Fruit fly (Drosophila melanogaster) whole organism, embryonic: ENCODE measurements around the gene Ak3.

Source experiments
- BEAF-32 ChIP-seq: fragments of 200-800 bp; sonication (Bioruptor generic); optimal IDR thresholded peaks from 3 replicates; lab custom pipeline; 2017; ENCODE audit warnings: missing biosample characterization, missing genetic modification characterization, mild to moderate bottlenecking, moderate library complexity, missing genetic modification reagents
- Bteb2 ChIP-seq: fragments of 200-800 bp; sonication (Bioruptor generic); optimal IDR thresholded peaks from 2 replicates; lab custom pipeline; 2016; ENCODE audit warnings: missing biosample characterization, missing genetic modification characterization
- CG10366 ChIP-seq: fragments of 200-800 bp; sonication (Bioruptor generic); IDR thresholded peaks from 2 replicates; pipeline ENCODE4 v1.3.6; 2022; ENCODE audit warnings: missing biosample characterization, missing genetic modification characterization
- CG10543 ChIP-seq: fragments of 200-800 bp; sonication (Bioruptor generic); optimal IDR thresholded peaks from 3 replicates; lab custom pipeline; 2017; ENCODE audit warnings: missing biosample characterization, mild to moderate bottlenecking, missing genetic modification characterization, moderate library complexity
- CG10565 ChIP-seq: fragments of 200-800 bp; sonication (Bioruptor generic); optimal IDR thresholded peaks from 3 replicates; lab custom pipeline; 2016; ENCODE audit warnings: missing biosample characterization, mild to moderate bottlenecking, missing genetic modification characterization
- CG10959 ChIP-seq: fragments of 200-800 bp; sonication (Bioruptor generic); IDR thresholded peaks from 2 replicates; pipeline ENCODE4 v1.3.6; 2022; ENCODE audit warnings: missing biosample characterization, missing genetic modification characterization
- CG12942 ChIP-seq: fragments of 200-800 bp; sonication (Bioruptor generic); optimal IDR thresholded peaks from 3 replicates; lab custom pipeline; 2016; ENCODE audit warnings: missing biosample characterization, missing genetic modification characterization
- CG18262 ChIP-seq: fragments of 200-800 bp; optimal IDR thresholded peaks from 3 replicates; lab custom pipeline; 2019; ENCODE audit warnings: missing biosample characterization, mild to moderate bottlenecking, missing genetic modification characterization, moderate library complexity
- CG18476 ChIP-seq: fragments of 200-800 bp; sonication (Bioruptor generic); optimal IDR thresholded peaks from 2 replicates; lab custom pipeline; 2016; ENCODE audit warnings: missing biosample characterization, mild to moderate bottlenecking, missing genetic modification characterization
- CG2120 ChIP-seq: fragments of 200-800 bp; sonication (Bioruptor generic); optimal IDR thresholded peaks from 3 replicates; lab custom pipeline; 2016; ENCODE audit warnings: missing biosample characterization, missing genetic modification characterization
- CG32532 ChIP-seq: fragments of 200-800 bp; sonication (Bioruptor generic); IDR thresholded peaks from 2 replicates; pipeline ENCODE4 v1.3.6; 2022; ENCODE audit warnings: missing biosample characterization, missing genetic modification characterization
- CG33557 ChIP-seq: fragments of 200-800 bp; sonication (Bioruptor generic); optimal IDR thresholded peaks from 2 replicates; lab custom pipeline; 2019; ENCODE audit warnings: missing biosample characterization, mild to moderate bottlenecking, missing genetic modification characterization, moderate library complexity
- CG34422 ChIP-seq: fragments of 200-800 bp; sonication (Bioruptor generic); IDR thresholded peaks from 3 replicates; pipeline ENCODE4 v1.3.6; 2022; ENCODE audit warnings: missing biosample characterization, missing genetic modification characterization
- CG6813 ChIP-seq: fragments of 200-800 bp; sonication (Bioruptor generic); optimal IDR thresholded peaks from 2 replicates; lab custom pipeline; 2017; ENCODE audit warnings: missing biosample characterization, missing genetic modification characterization, mild to moderate bottlenecking, moderate library complexity, missing genetic modification reagents
- CG8281 ChIP-seq: fragments of 200-800 bp; sonication (Bioruptor generic); optimal IDR thresholded peaks from 2 replicates; lab custom pipeline; 2018; ENCODE audit warnings: missing biosample characterization, mild to moderate bottlenecking, missing genetic modification characterization, moderate library complexity
- CG9215 ChIP-seq: fragments of 200-800 bp; sonication (Bioruptor generic); IDR thresholded peaks from 2 replicates; pipeline ENCODE4 v1.3.6; 2022; ENCODE audit warnings: missing biosample characterization, missing genetic modification characterization
- CG9437 ChIP-seq: fragments of 200-800 bp; sonication (Bioruptor generic); optimal IDR thresholded peaks from 2 replicates; lab custom pipeline; 2018; ENCODE audit warnings: missing biosample characterization, mild to moderate bottlenecking, missing genetic modification characterization
- CkIIα-i1 ChIP-seq: fragments of 200-800 bp; sonication (Bioruptor generic); IDR thresholded peaks from 2 replicates; pipeline ENCODE4 v1.3.6; 2022; ENCODE audit warnings: missing biosample characterization, missing genetic modification characterization
- Dll ChIP-seq: fragments of 200-800 bp; sonication (Bioruptor generic); IDR thresholded peaks from 4 replicates; pipeline ENCODE4 v1.3.6; 2022; ENCODE audit warnings: missing biosample characterization, missing genetic modification characterization; ENCODE audit not compliant: partially characterized antibody
- H2.0 ChIP-seq: fragments of 200-800 bp; sonication (Bioruptor generic); IDR thresholded peaks from 2 replicates; pipeline ENCODE4 v1.3.6; 2022; ENCODE audit warnings: missing biosample characterization, missing genetic modification characterization
- HmgZ ChIP-seq: fragments of 200-800 bp; sonication (Bioruptor generic); optimal IDR thresholded peaks from 2 replicates; lab custom pipeline; 2018; ENCODE audit warnings: missing biosample characterization, mild to moderate bottlenecking, missing genetic modification characterization
- Hr78 ChIP-seq, 2 experiments: fragments of 200-800 bp in 1 of 2; fragments of >200 bp in 1 of 2; sonication (Bioruptor generic) in 1 of 2; optimal IDR thresholded peaks; 2 replicates each; lab custom pipeline; 2017 to 2019; ENCODE audit warnings: missing biosample characterization in 2 of 2, missing genetic modification characterization in 2 of 2, mild to moderate bottlenecking in 1 of 2, moderate library complexity in 1 of 2
- MBD-R2 ChIP-seq: fragments of 200-800 bp; sonication (Bioruptor generic); IDR thresholded peaks from 2 replicates; pipeline ENCODE4 v1.3.6; 2022; ENCODE audit warnings: missing biosample characterization, missing genetic modification characterization
- MTF-1 ChIP-seq: fragments of 200-800 bp; sonication (Bioruptor generic); optimal IDR thresholded peaks from 2 replicates; lab custom pipeline; 2018; ENCODE audit warnings: missing biosample characterization, mild to moderate bottlenecking, missing genetic modification characterization, borderline replicate concordance
- Med ChIP-seq: fragments of 200-800 bp; sonication (Bioruptor generic); peaks from one replicate; lab custom pipeline; 2016; ENCODE audit warnings: missing biosample characterization, missing genetic modification characterization, mild to moderate bottlenecking, inconsistent platforms, moderate library complexity
- NFAT ChIP-seq: fragments of 200-800 bp; sonication (Bioruptor generic); IDR thresholded peaks from 2 replicates; pipeline ENCODE4 v1.3.6; 2022; ENCODE audit warnings: missing biosample characterization, missing genetic modification characterization
- Ssrp ChIP-seq: fragments of 200-800 bp; sonication (Bioruptor generic); optimal IDR thresholded peaks from 2 replicates; lab custom pipeline; 2018; ENCODE audit warnings: missing biosample characterization, mild to moderate bottlenecking, missing genetic modification characterization, moderate library complexity
- Vsx1 ChIP-seq: fragments of 200-800 bp; sonication (Bioruptor generic); optimal IDR thresholded peaks from 2 replicates; lab custom pipeline; 2017; ENCODE audit warnings: missing biosample characterization, mild to moderate bottlenecking, missing genetic modification characterization, missing genetic modification reagents
- Xrp1 ChIP-seq: fragments of 200-800 bp; sonication (Bioruptor generic); IDR thresholded peaks from 2 replicates; pipeline ENCODE4 v1.3.6; 2022; ENCODE audit warnings: missing biosample characterization, missing genetic modification characterization
- bcd ChIP-seq: fragments of 200-800 bp; sonication (Bioruptor generic); optimal IDR thresholded peaks from 2 replicates; lab custom pipeline; 2017; ENCODE audit warnings: missing biosample characterization, mild to moderate bottlenecking, missing genetic modification characterization
- br ChIP-seq: fragments of >200 bp; optimal IDR thresholded peaks from 2 replicates; lab custom pipeline; 2017
- cad ChIP-seq: fragments of >200 bp; optimal IDR thresholded peaks from 2 replicates; lab custom pipeline; 2017; ENCODE audit warnings: missing biosample characterization, missing genetic modification characterization
- chinmo ChIP-seq: fragments of 200-800 bp; sonication (Bioruptor generic); IDR thresholded peaks from 4 replicates; pipeline ENCODE4 v1.3.6; 2022; ENCODE audit warnings: missing biosample characterization, missing genetic modification characterization; ENCODE audit not compliant: partially characterized antibody
- chm ChIP-seq: fragments of 200-800 bp; sonication (Bioruptor generic); IDR thresholded peaks from 2 replicates; pipeline ENCODE4 v1.3.6; 2022; ENCODE audit warnings: missing biosample characterization, missing genetic modification characterization
- crol ChIP-seq: fragments of 200-800 bp; sonication (Bioruptor generic); IDR thresholded peaks from 2 replicates; pipeline ENCODE4 v1.3.6; 2022; ENCODE audit warnings: missing biosample characterization, missing genetic modification characterization
- dpn ChIP-seq, 2 experiments: fragments of 200-800 bp; sonication (Bioruptor generic); optimal IDR thresholded peaks; 3 replicates each; lab custom pipeline; 2016; ENCODE audit warnings: missing biosample characterization in 2 of 2, missing genetic modification characterization in 2 of 2
- ewg ChIP-seq: fragments of 200-800 bp; sonication (Bioruptor generic); optimal IDR thresholded peaks from 3 replicates; lab custom pipeline; 2017; ENCODE audit warnings: mild to moderate bottlenecking, missing biosample characterization, missing genetic modification reagents, missing genetic modification characterization
- gem ChIP-seq: fragments of 200-800 bp; sonication (Bioruptor generic); optimal IDR thresholded peaks from 2 replicates; lab custom pipeline; 2019; ENCODE audit warnings: missing biosample characterization, mild to moderate bottlenecking, missing genetic modification characterization, moderate library complexity
- grau ChIP-seq: fragments of 200-800 bp; optimal IDR thresholded peaks from 3 replicates; lab custom pipeline; 2019; ENCODE audit warnings: missing biosample characterization, mild to moderate bottlenecking, missing genetic modification characterization, moderate library complexity
- jing ChIP-seq: fragments of 200-800 bp; sonication (Bioruptor generic); optimal IDR thresholded peaks from 2 replicates; lab custom pipeline; 2018; ENCODE audit warnings: missing biosample characterization, mild to moderate bottlenecking, missing genetic modification characterization
- onecut ChIP-seq: fragments of 200-800 bp; sonication (Bioruptor generic); IDR thresholded peaks from 2 replicates; pipeline ENCODE4 v1.3.6; 2022; ENCODE audit warnings: missing biosample characterization, missing genetic modification characterization
- org-1 ChIP-seq: fragments of 200-800 bp; sonication (Bioruptor generic); optimal IDR thresholded peaks from 2 replicates; lab custom pipeline; 2017; ENCODE audit warnings: missing biosample characterization, missing genetic modification characterization
- pho ChIP-seq: fragments of 200-800 bp; sonication (Bioruptor generic); optimal IDR thresholded peaks from 2 replicates; lab custom pipeline; 2016; ENCODE audit warnings: missing biosample characterization, missing genetic modification characterization
- seq ChIP-seq: fragments of 200-800 bp; sonication (Bioruptor generic); IDR thresholded peaks from 2 replicates; pipeline ENCODE4 v1.3.6; 2022; ENCODE audit warnings: missing biosample characterization, missing genetic modification characterization
- tgo ChIP-seq: fragments of 200-800 bp; sonication (Bioruptor generic); IDR thresholded peaks from 3 replicates; pipeline ENCODE4 v1.3.6; 2022; ENCODE audit warnings: missing biosample characterization, missing genetic modification characterization

The Ak3 gene

DNA sequence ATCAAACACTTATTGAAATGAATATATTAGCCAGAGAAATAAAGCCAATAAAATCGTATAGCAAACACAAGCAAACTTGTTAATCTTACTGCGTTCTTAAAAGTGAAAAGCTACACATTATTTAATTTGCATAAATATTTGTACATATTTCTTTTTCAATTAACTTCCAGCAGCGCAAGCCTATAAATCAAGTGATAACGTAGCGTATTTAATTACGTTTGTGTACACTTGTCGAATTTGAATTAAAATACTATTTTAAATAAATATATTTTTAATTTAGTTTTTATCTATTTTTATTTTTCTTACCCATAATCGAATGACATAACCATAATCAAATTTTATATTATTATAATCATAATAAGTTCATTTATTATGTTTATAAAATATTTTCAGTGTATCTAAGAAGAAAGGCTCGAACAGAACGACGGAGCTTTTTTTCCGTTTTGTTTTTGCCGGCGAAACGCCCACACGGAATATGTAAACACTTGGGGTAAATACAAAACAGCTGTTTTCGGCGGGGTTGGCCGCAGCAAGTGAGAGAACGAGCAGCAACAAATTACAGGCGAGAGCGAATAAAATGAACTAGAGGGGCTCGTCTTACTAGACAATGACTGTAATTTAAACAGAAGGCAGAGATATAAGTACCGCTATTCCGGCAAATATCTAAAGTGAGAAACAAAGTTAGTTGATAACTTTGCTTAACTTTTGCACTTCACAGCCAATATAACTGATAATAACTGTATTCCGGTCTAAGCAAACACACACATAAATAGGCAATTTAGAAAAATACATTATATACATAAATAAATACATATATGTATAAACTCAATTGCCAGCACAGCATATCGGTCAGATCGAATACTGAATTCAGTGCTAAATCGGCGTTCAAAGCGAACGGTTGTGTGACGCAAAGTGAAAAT lies 13.6 kb downstream of the Ak3 start, which contains the start of gene Sodh2 (continued):
- TF ChIP-seq CG6813 (GFP tag; lab: Kevin White, UChicago) (peak; percentile 91), CG18476 (peak; percentile 30), org-1 (peak; percentile 75), Dll (GFP tag; lab: Robert Waterston, UW) (no peak)

DNA sequence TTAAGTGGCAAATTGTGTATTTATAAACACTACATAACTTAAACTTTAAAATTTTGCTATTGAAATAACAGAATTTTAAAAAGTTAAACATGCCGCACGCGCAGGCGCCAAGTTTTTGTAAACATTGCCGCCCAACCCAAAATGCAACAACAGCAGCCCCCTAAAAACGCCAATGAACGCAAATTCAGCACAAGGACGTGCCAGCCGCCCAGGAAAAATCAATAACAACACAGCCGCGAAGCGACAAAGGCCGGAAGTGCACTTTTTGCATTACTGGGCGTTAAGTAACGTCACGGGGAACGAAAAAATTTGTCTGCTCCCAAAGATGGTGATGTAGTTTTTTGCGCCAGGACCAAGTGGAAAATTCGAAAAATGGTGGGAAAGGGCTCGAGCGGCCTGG lies 16.6 kb downstream of the Ak3 start, which contains the start of gene CG4596:
CG4596 (plus strand) TSS at position 219 of the 400 bp plus-strand sequence.
- TF ChIP-seq onecut (GFP tag; lab: Robert Waterston, UW) = peak; percentile 98
- TF ChIP-seq CG9437 (GFP tag; lab: Kevin White, UChicago) = no peak
- no peak for TF ChIP-seq Dll (GFP tag; lab: Robert Waterston, UW)
- TF ChIP-seq Med (GFP tag; lab: Kevin White, UChicago) = peak; percentile 1
- no peak for TF ChIP-seq CG18262 (tag; lab: Kevin White, UChicago)
- no peak for TF ChIP-seq jing
- no peak for TF ChIP-seq br (lab: Kevin White, UChicago)
- TF ChIP-seq gem (tag; lab: Kevin White, UChicago) = no peak
- TF ChIP-seq pho = no peak
- TF ChIP-seq CG33557 (GFP tag; lab: Kevin White, UChicago) = no peak
- no peak for TF ChIP-seq CG10366 (GFP tag; lab: Robert Waterston, UW)
- TF ChIP-seq cad (GFP tag; lab: Kevin White, UChicago) = no peak
- 0 out of 2 replicates have a peak, but pooled peaks have one; percentile 33 for TF ChIP-seq MBD-R2 (GFP tag; lab: Robert Waterston, UW)
- peak; percentile 83 for TF ChIP-seq ewg (GFP tag; lab: Kevin White, UChicago)
- no peak for TF ChIP-seq chinmo (GFP tag; lab: Robert Waterston, UW)
- no peak for TF ChIP-seq BEAF-32
- no peak for TF ChIP-seq CG2120 (GFP tag; lab: Kevin White, UChicago)
- TF ChIP-seq seq (GFP tag; lab: Robert Waterston, UW) = no peak
- TF ChIP-seq CG32532 (GFP tag; lab: Robert Waterston, UW) = no peak
- TF ChIP-seq H2.0 (GFP tag; lab: Robert Waterston, UW) = no peak
- TF ChIP-seq NFAT (GFP tag; lab: Robert Waterston, UW) = no peak
- no peak for TF ChIP-seq Vsx1 (GFP tag; lab: Kevin White, UChicago)
- 0 out of 3 replicates have a peak, but pooled peaks have one; percentile 13 for TF ChIP-seq CG34422 (GFP tag; lab: Robert Waterston, UW)
- no peak for TF ChIP-seq CkIIα-i1 (GFP tag; lab: Robert Waterston, UW)
- TF ChIP-seq CG9215 (GFP tag; lab: Robert Waterston, UW) = no peak

DNA sequence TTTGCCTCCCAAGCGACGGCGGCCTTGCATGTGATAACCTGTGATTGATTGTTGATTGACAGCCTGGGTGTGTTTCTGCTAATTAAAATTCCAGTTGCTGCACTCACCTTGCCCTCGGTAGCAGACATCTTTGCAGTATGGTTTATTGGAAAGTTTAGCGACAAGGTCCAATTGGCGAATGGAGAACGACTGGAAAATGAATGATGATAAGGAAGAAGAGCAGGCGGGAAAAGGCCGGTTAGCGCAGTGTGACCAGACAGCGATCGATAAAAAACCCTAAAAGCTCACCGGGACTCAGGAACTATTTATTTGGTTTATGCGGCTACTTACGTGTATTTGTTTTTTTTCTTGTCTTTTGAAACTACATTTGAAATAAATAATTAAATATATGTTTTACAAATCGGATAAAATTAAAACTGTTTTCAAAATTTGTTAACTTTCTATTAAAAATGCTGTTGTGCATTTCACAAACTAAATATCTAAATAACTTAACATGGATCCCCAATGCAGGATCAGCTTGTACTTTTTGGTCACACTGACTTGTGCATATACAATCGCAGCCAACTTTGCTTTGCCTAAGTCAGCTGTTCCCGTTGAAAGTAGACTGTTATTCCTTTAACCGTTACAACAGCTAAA lies 17.1 kb downstream of the Ak3 start, which contains the start of gene Fdh:
Fdh (minus strand) TSS at position 234 of the 636 bp plus-strand sequence.
- TF ChIP-seq CG10565 (GFP tag; lab: Kevin White, UChicago) = no peak
- 0 out of 2 replicates have a peak, but pooled peaks have one; percentile 35 for TF ChIP-seq chm (GFP tag; lab: Robert Waterston, UW)
- no peak for TF ChIP-seq Hr78 (GFP tag; optimal IDR thresholded peaks at IDR 0.05; lab: Kevin White, UChicago)
- TF ChIP-seq CG10959 = no peak
- TF ChIP-seq Vsx1 (GFP tag; lab: Kevin White, UChicago) = peak; percentile 38
- TF ChIP-seq Ssrp (tag; lab: Kevin White, UChicago) = peak; percentile 47
- peak; percentile 50 for TF ChIP-seq bcd (GFP tag; lab: Kevin White, UChicago)
- TF ChIP-seq MTF-1 = peak; percentile 30
- TF ChIP-seq tgo (GFP tag; lab: Robert Waterston, UW) = peak; percentile 41; the same call in 2 of the 3 replicates
- TF ChIP-seq CG8281 (tag; lab: Kevin White, UChicago) = no peak
- TF ChIP-seq CG12942 (GFP tag; lab: Kevin White, UChicago) = peak; percentile 4
- peak; percentile 1 for TF ChIP-seq HmgZ (tag; lab: Kevin White, UChicago)
- TF ChIP-seq dpn (GFP tag; optimal IDR thresholded peaks at IDR 0.05; lab: Kevin White, UChicago) = peak in 1 of 2 experiments; percentile 53
- peak; percentile 9 for TF ChIP-seq CG10543 (GFP tag; lab: Kevin White, UChicago)
- peak; percentile 69 for TF ChIP-seq Xrp1
- no peak for TF ChIP-seq Bteb2
- peak; percentile 35; the same call in 1 of the 2 replicates for TF ChIP-seq crol (GFP tag; lab: Robert Waterston, UW)
- TF ChIP-seq grau = peak; percentile 66
